Fruit fly (Drosophila melanogaster): Measurements from ENCODE around the gene Or67c.
A peak's percentile ranks its signal among the peaks of the same experiment; 100 is the strongest.

Gene Or67c

DNA sequence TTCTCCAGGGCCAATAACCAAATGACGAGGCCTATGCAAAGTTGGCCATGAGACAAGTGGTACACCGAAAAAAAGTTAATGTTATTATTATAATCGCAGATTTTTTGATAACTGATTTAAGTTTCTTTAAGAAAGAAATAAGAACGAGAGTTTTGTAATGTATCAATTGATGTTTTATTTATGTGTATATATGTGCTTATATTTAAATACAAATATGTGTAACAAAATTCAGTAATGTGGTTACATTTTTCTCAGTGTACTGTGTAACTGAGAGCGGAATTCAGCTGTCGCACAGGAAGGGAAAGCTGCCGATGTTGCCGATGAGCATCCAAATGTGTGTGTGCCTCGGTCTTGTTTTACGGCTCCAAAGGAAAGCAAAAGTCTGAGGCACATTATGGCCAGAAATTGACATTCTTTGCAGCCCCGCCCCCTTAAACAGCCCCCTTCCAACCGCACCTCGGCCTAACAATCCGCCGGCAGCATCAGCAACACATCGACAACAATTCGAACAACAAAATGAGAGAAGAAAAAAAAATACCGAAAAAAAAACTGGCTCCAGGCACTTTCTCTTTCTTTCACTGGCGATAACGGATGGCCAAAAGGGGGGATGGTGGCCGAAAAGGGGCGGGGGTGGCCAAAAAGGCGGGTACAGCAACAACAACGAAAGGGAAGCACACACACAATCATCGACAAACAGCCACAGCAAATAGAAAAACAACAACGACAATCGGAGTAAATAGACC lies 38.1 kb downstream of the Or67c start (continued):
- TF ChIP-seq Sox102F (GFP tag; optimal IDR thresholded peaks at IDR 0.05) (peak; percentile 75), B-H1 (GFP tag; IDR thresholded peaks at IDR 0.05) (peak; percentile 36), CG13424 (tag; optimal IDR thresholded peaks at IDR 0.05) (peak; percentile 57), Med (GFP tag) (peak; percentile 50), gsb-n (tag; optimal IDR thresholded peaks at IDR 0.05) (peak; percentile 64), CG17912 (GFP tag; optimal IDR thresholded peaks at IDR 0.05) (no peak), CG4424 (GFP tag; optimal IDR thresholded peaks at IDR 0.05) (peak; percentile 68), az2 (GFP tag; optimal IDR thresholded peaks at IDR 0.05) (peak; percentile 53), D (optimal IDR thresholded peaks at IDR 0.05) (no peak), D (GFP tag; optimal IDR thresholded peaks at IDR 0.05) (peak; percentile 49), prd (optimal IDR thresholded peaks at IDR 0.05) (no peak), prd (GFP tag; IDR thresholded peaks at IDR 0.05) (peak; percentile 50; the same call in 2 of the 3 replicates), row (GFP tag; IDR thresholded peaks at IDR 0.05) (peak; percentile 54), trem (tag; optimal IDR thresholded peaks at IDR 0.05) (peak; percentile 72), jing (GFP tag; optimal IDR thresholded peaks at IDR 0.05) (no peak), CG18476 (GFP tag; optimal IDR thresholded peaks at IDR 0.05) (peak; percentile 1), nerfin-1 (tag; optimal IDR thresholded peaks at IDR 0.05) (peak; percentile 64), CG1024 (GFP tag; IDR thresholded peaks at IDR 0.05) (0 out of 2 replicates have a peak, but pooled peaks have one; percentile 16), CG1603 (tag; optimal IDR thresholded peaks at IDR 0.05) (peak; percentile 44), croc (GFP tag; conservative IDR thresholded peaks at IDR 0.05) (peak; percentile 37; the same call in 2 of the 3 replicates), PHDP (tag; optimal IDR thresholded peaks at IDR 0.05) (peak; percentile 35), CG13296 (GFP tag; optimal IDR thresholded peaks at IDR 0.05) (no peak), CG8388 (GFP tag; optimal IDR thresholded peaks at IDR 0.05) (peak; percentile 70), ssp (GFP tag; IDR thresholded peaks at IDR 0.05) (peak; percentile 45; the same call in 1 of the 2 replicates), phol (tag; optimal IDR thresholded peaks at IDR 0.05) (peak; percentile 85), nmo (GFP tag; optimal IDR thresholded peaks at IDR 0.05) (peak; percentile 82), ttk (GFP tag; IDR thresholded peaks at IDR 0.05) (0 out of 2 replicates have a peak, but pooled peaks have one; percentile 30), CG31441 (GFP tag; IDR thresholded peaks at IDR 0.05) (peak; percentile 80), trh (GFP tag; optimal IDR thresholded peaks at IDR 0.05) (no peak), hbn (GFP tag; IDR thresholded peaks at IDR 0.05; ENCODE audit: partially characterized antibody) (no peak), cas (GFP tag; IDR thresholded peaks at IDR 0.05) (no peak), E2f1 (GFP tag; IDR thresholded peaks at IDR 0.05) (0 out of 2 replicates have a peak, but pooled peaks have one; percentile 18), CG9437 (GFP tag; optimal IDR thresholded peaks at IDR 0.05) (peak; percentile 28), ken (GFP tag; IDR thresholded peaks at IDR 0.05) (peak; percentile 25; the same call in 1 of the 3 replicates), CG2678 (tag; optimal IDR thresholded peaks at IDR 0.05) (peak; percentile 79), dmrt99B (tag; optimal IDR thresholded peaks at IDR 0.05) (peak; percentile 79), CG3847 (GFP tag; IDR thresholded peaks at IDR 0.05) (peak; percentile 9; the same call in 1 of the 2 replicates), CG1529 (GFP tag; optimal IDR thresholded peaks at IDR 0.05) (peak; percentile 50), CG18599 (GFP tag; optimal IDR thresholded peaks at IDR 0.05) (peak; percentile 70), Hr3 (GFP tag; optimal IDR thresholded peaks at IDR 0.05) (peak; percentile 6), HLHmδ (GFP tag; optimal IDR thresholded peaks at IDR 0.05) (no peak), Meics (GFP tag; optimal IDR thresholded peaks at IDR 0.05) (peak; percentile 23), Fer1 (GFP tag; optimal IDR thresholded peaks at IDR 0.05) (peak; percentile 24), CG14014 (GFP tag; IDR thresholded peaks at IDR 0.05) (no peak), Oli (tag; optimal IDR thresholded peaks at IDR 0.05) (peak; percentile 50), Hsf (GFP tag; optimal IDR thresholded peaks at IDR 0.05) (peak; percentile 16), Hr51 (GFP tag; optimal IDR thresholded peaks at IDR 0.05) (peak in 1 of 2 experiments; percentile 25), CG31224 (GFP tag; IDR thresholded peaks at IDR 0.05) (no peak), dpn (GFP tag; optimal IDR thresholded peaks at IDR 0.05) (peak; percentile 7 to 23)
